Worm (Caenorhabditis elegans): ENCODE data around the gene ZC404.1.

ZC404.1 gene

DNA sequence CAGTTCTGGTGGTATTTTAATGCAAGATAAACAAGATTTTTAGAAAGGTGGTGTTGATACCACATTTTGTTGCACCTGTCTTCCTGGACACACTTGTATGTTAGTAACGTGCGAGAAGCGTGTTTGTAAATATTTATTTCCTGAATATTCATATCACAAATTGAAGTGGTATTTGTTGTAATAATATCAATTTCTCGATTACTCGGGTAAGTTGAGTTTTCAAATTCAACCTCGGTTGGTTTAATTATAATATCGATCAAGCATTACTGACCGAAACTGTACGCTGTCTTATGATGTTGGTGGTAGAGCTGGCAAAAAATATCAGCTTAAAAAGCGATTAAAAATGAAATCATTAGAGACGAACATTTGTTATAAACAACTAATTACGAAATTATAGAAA is 10.0 kb downstream of the ZC404.1 start, which contains the start of gene dmsr-11:
dmsr-11 (minus strand) TSS at position 101 of the 400 bp plus-strand sequence.
- no peak for TF ChIP-seq ztf-25 (GFP tag; IDR thresholded peaks at IDR 0.05)
- TF ChIP-seq D2030.7 (GFP tag; IDR thresholded peaks at IDR 0.05), result no peak

DNA sequence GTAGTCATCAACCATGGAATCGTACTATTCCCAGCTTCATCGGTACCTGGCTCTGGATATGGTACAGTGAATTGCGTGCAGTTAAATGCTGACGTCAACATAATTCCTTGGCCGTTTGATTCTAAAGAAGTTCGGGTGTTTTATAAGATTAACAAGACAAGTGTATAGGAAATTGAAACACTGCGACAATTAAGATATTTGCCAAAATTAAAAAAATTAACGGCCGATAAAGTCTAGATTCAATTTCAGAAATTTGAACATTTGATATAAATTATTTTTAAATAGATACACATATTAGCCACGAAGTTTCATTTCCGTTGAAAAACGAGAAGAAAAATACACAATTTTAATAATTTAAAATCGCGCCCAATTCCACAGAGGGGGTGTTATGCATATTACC is 12.4 kb downstream of the ZC404.1 start, which contains the start of gene dmsr-12:
dmsr-12 (minus strand) TSS at position 101 of the 400 bp plus-strand sequence.
- no peak for TF ChIP-seq aptf-3 (GFP tag; IDR thresholded peaks at IDR 0.05)
- no peak for TF ChIP-seq akir-1 (GFP tag; optimal IDR thresholded peaks at IDR 0.05)

DNA sequence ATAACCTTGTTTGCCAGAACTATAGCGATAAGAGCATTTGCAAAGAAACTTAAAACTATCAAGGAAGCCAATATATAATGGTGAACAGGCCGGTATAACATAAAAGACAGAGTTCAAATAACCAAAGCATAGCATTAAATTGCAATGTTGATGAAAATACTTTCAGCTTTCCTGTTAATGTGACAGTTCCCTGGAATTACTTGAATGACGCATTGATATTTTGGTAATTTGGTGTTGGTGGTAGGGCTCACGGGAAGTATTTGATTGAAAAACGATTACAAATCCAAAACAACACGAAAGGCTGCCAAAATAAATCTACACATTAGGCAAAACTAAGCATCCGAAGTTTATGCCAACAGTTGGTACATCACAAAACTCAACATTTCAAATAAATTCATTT is 15.0 kb downstream of the ZC404.1 start, which contains the start of gene dmsr-16:
dmsr-16 (minus strand) TSS at position 101 of the 400 bp plus-strand sequence.
- TF ChIP-seq snpc-1.3 (tag; optimal IDR thresholded peaks at IDR 0.05; ENCODE audit: insufficient read depth), result no peak
- TF ChIP-seq tbp1 (GFP tag; optimal IDR thresholded peaks at IDR 0.05), result no peak
- no peak for TF ChIP-seq B0261.1 (tag; optimal IDR thresholded peaks at IDR 0.05)
- no peak for TF ChIP-seq F33H1.4 (GFP tag; IDR thresholded peaks at IDR 0.05)
- no peak for TF ChIP-seq Y95B8A.8 (GFP tag; IDR thresholded peaks at IDR 0.05)
- no peak for TF ChIP-seq hmg-1.2 (GFP tag; IDR thresholded peaks at IDR 0.05)

DNA sequence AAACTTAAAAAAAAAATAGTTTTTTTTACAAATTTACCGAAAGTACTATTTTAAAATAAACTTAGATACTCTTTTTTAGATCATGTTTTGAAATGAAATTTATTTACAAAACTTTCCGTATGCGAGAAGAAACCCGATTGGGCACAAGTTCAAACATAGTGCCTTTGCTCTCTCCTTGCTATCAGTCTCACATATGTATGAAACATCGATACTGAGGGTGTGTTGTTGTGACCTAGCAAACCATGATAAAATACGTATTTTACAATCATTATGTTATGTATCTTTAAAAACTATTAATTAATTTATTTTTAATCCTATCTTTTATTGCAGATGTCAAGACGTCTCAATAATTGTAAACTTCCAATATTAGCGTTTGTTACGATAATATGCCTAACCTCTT is 16.1 kb downstream of the ZC404.1 start:
- TF ChIP-seq hsf-1 (GFP tag; IDR thresholded peaks at IDR 0.05) (no peak), let-607 (tag; optimal IDR thresholded peaks at IDR 0.05) (no peak), nhr-27 (tag; optimal IDR thresholded peaks at IDR 0.05) (no peak), nhr-80 (tag; optimal IDR thresholded peaks at IDR 0.05) (peak; percentile 48)

DNA sequence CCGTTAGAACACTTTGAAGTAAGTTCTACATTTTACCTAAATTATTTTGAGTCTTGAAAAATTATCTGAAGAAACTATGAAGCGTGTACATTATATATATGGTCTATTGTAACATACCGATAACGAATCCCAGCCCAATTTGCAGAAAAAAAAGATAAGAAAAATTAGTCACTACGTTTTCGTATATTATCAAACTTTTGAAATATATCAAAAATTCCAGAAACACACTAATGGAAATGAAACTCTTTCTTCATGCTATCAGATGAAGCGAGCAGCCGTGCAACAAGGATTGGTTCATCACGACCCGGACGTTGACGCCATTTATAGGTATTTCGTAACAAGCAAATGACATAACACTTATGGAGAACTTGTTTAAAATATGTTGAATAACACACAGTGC is 17.9 kb downstream of the ZC404.1 start:
- peak; percentile 91 for TF ChIP-seq nhr-80 (tag; optimal IDR thresholded peaks at IDR 0.05)
- no peak for TF ChIP-seq nhr-90 (tag; optimal IDR thresholded peaks at IDR 0.05)
- TF ChIP-seq ceh-40 (GFP tag; IDR thresholded peaks at IDR 0.05), result 0 out of 2 replicates have a peak, but pooled peaks have one; percentile 10
- TF ChIP-seq cebp-1 (GFP tag; IDR thresholded peaks at IDR 0.05), result 0 out of 2 replicates have a peak, but pooled peaks have one; percentile 34
- TF ChIP-seq cebp-1 (tag; optimal IDR thresholded peaks at IDR 0.05), result no peak
- peak; percentile 81 for TF ChIP-seq ets-4 (GFP tag; optimal IDR thresholded peaks at IDR 0.05)

DNA sequence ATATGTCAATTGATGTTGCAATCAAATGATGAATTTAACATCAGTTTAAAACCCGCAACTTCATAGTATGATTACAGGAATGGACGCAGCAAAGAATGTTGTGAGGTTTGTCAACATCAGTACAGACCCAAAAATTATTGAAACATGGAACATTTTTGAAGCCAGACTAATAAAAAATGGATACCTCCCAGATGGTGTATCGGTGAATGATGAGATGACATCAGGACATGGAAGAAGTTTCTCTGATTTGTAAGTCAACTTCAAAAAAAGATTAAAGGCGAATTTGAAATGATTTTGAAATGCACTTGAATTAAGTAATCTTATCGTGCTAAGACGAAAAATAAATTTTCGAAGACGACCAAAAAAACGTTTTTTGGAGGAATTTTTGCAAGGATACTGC is 19.9 kb downstream of the ZC404.1 start:
- no peak for TF ChIP-seq let-607 (tag; optimal IDR thresholded peaks at IDR 0.05)
- TF ChIP-seq mes-4 (tag; optimal IDR thresholded peaks at IDR 0.05), result no peak
- no peak for TF ChIP-seq attf-6 (GFP tag; IDR thresholded peaks at IDR 0.05)
- no peak for TF ChIP-seq bed-1 (GFP tag; IDR thresholded peaks at IDR 0.05)
- no peak for TF ChIP-seq B0261.1 (tag; optimal IDR thresholded peaks at IDR 0.05)
- TF ChIP-seq T07F8.4 (tag; optimal IDR thresholded peaks at IDR 0.05), result no peak
- no peak for TF ChIP-seq unc-130 (GFP tag; optimal IDR thresholded peaks at IDR 0.05)
- TF ChIP-seq somi-1 (GFP tag; optimal IDR thresholded peaks at IDR 0.05), result no peak
- TF ChIP-seq cebp-1 (GFP tag; IDR thresholded peaks at IDR 0.05), result no peak
- TF ChIP-seq cebp-1 (tag; optimal IDR thresholded peaks at IDR 0.05), result no peak
- TF ChIP-seq attf-3 (GFP tag; conservative IDR thresholded peaks at IDR 0.05), result no peak
- TF ChIP-seq snpc-1.1 (tag; optimal IDR thresholded peaks at IDR 0.05; ENCODE audit: insufficient read depth), result no peak
- no peak for TF ChIP-seq hlh-26 (GFP tag; conservative IDR thresholded peaks at IDR 0.05)
- TF ChIP-seq pbrm-1 (GFP tag; IDR thresholded peaks at IDR 0.05), result no peak
- TF ChIP-seq lin-54 (GFP tag; optimal IDR thresholded peaks at IDR 0.05), result no peak
- TF ChIP-seq tlf-1 (GFP tag; optimal IDR thresholded peaks at IDR 0.05), result no peak
- TF ChIP-seq T26A5.8 (tag; optimal IDR thresholded peaks at IDR 0.05), result no peak

Data from whole organism, young adult.